Worm (Caenorhabditis elegans) whole organism, L1 larva: ENCODE results near the gene fust-1.

ENCODE experiments used
- aly-2 ChIP-seq: fragments of 150-350 bp; optimal IDR thresholded peaks from 2 replicates; lab custom pipeline; 2014; ENCODE audit warnings: missing biosample characterization, missing genetic modification characterization
- ama-1 ChIP-seq: fragments of 150-350 bp; optimal IDR thresholded peaks from 2 replicates; lab custom pipeline; 2014
- ces-1 ChIP-seq: fragments of 150-350 bp; optimal IDR thresholded peaks from 2 replicates; lab custom pipeline; 2014; ENCODE audit warnings: missing biosample characterization, missing genetic modification reagents, missing genetic modification characterization
- dpl-1 ChIP-seq, 3 experiments: fragments of 150-350 bp in 2 of 3; sonication (generic microtip) in 1 of 3; optimal IDR thresholded peaks; 2 replicates each; lab custom pipeline; 2014 to 2017; ENCODE audit warnings: missing biosample characterization in 3 of 3, missing genetic modification characterization in 3 of 3, missing genetic modification reagents in 3 of 3
- elt-3 ChIP-seq, 6 experiments: fragments of 150-350 bp in 1 of 6; sonication (generic microtip); optimal IDR thresholded peaks; 2 replicates each; lab custom pipeline; 2017 to 2018; ENCODE audit warnings: missing biosample characterization in 6 of 6, missing genetic modification characterization in 6 of 6, inconsistent platforms in 1 of 6
- isw-1 ChIP-seq: fragments of 200-800 bp; sonication (Bioruptor generic); IDR thresholded peaks from 2 replicates; pipeline ENCODE4 v1.3.6; 2022; ENCODE audit warnings: missing genetic modification characterization, missing compliant biosample characterization
- lin-39 ChIP-seq: fragments of 150-350 bp; optimal IDR thresholded peaks from 2 replicates; lab custom pipeline; 2014; ENCODE audit warnings: missing biosample characterization, missing genetic modification reagents, missing genetic modification characterization
- mdl-1 ChIP-seq, 2 experiments: fragments of 150-350 bp; optimal IDR thresholded peaks; 2 replicates each; lab custom pipeline; 2014 to 2017; ENCODE audit warnings: missing biosample characterization in 2 of 2, missing genetic modification characterization in 2 of 2, inconsistent platforms in 1 of 2
- nhr-12 ChIP-seq: sonication (generic microtip); optimal IDR thresholded peaks from 2 replicates; lab custom pipeline; 2017; ENCODE audit warnings: missing biosample characterization, missing genetic modification characterization
- nhr-237 ChIP-seq: fragments of 150-350 bp; optimal IDR thresholded peaks from 2 replicates; lab custom pipeline; 2014; ENCODE audit warnings: missing biosample characterization, missing genetic modification characterization
- rnt-1 ChIP-seq: sonication (generic microtip); optimal IDR thresholded peaks from 2 replicates; lab custom pipeline; 2016; ENCODE audit warnings: mild to moderate bottlenecking, missing genetic modification characterization, moderate library complexity, missing compliant biosample characterization
- sptf-1 ChIP-seq: fragments of 150-350 bp; optimal IDR thresholded peaks from 2 replicates; lab custom pipeline; 2014; ENCODE audit warnings: missing biosample characterization, missing genetic modification characterization
- ztf-11 ChIP-seq, 2 experiments: sonication (generic microtip); optimal IDR thresholded peaks; 2 replicates each; lab custom pipeline; 2016 to 2017; ENCODE audit warnings: missing genetic modification characterization in 2 of 2, missing biosample characterization in 1 of 2, missing compliant biosample characterization in 1 of 2

ce11 chrII:7121762-7122292 lies 30.6 kb upstream of the fust-1 start, which contains the start of gene F10E7.2:
- TF ChIP-seq lin-39 (no peak), elt-3 (tag; optimal IDR thresholded peaks at IDR 0.05; lab: Kevin White, UChicago) (no peak), nhr-12 (tag; lab: Kevin White, UChicago) (no peak), mdl-1 (tag; optimal IDR thresholded peaks at IDR 0.05; lab: Kevin White, UChicago) (no peak), isw-1 (GFP tag; lab: Robert Waterston, UW) (no peak), aly-2 (no peak), rnt-1 (tag; lab: Kevin White, UChicago) (no peak), ces-1 (GFP tag; lab: Kevin White, UChicago) (no peak), nhr-237 (tag; lab: Kevin White, UChicago) (no peak), ama-1 (lab: Kevin White, UChicago) (no peak), sptf-1 (tag; lab: Kevin White, UChicago) (no peak), dpl-1 (GFP tag; optimal IDR thresholded peaks at IDR 0.05; lab: Kevin White, UChicago) (no peak), ztf-11 (tag; optimal IDR thresholded peaks at IDR 0.05; lab: Kevin White, UChicago) (no peak)
